Fruit fly (Drosophila melanogaster) whole organism, embryonic: ENCODE data around the gene CG11723.

Experiments
- Atf3 ChIP-seq: fragments of 200-800 bp; sonication (Bioruptor generic); optimal IDR thresholded peaks from 3 replicates; lab custom pipeline; 2016; ENCODE audit warnings: missing biosample characterization, missing genetic modification characterization
- Atf6 ChIP-seq: fragments of 200-800 bp; sonication (Bioruptor generic); IDR thresholded peaks from 2 replicates; pipeline ENCODE4 v1.3.6; 2022; ENCODE audit warnings: missing biosample characterization, missing genetic modification characterization
- B-H1 ChIP-seq: fragments of 200-800 bp; sonication (Bioruptor generic); IDR thresholded peaks from 3 replicates; pipeline ENCODE4 v1.3.6; 2022; ENCODE audit warnings: missing biosample characterization, missing genetic modification characterization
- Bdp1 ChIP-seq: fragments of 200-800 bp; sonication (Bioruptor generic); optimal IDR thresholded peaks from 3 replicates; lab custom pipeline; 2016; ENCODE audit warnings: missing biosample characterization, missing genetic modification characterization
- Bteb2 ChIP-seq: fragments of 200-800 bp; sonication (Bioruptor generic); optimal IDR thresholded peaks from 2 replicates; lab custom pipeline; 2016; ENCODE audit warnings: missing biosample characterization, missing genetic modification characterization
- CG11398 ChIP-seq: fragments of 200-800 bp; sonication (Bioruptor generic); optimal IDR thresholded peaks from 2 replicates; lab custom pipeline; 2016; ENCODE audit warnings: missing biosample characterization, missing genetic modification characterization
- CG11560 ChIP-seq: fragments of 200-800 bp; sonication (Bioruptor generic); IDR thresholded peaks from 3 replicates; pipeline ENCODE4 v1.3.6; 2022; ENCODE audit warnings: missing biosample characterization, missing genetic modification characterization
- CG11695 ChIP-seq: fragments of 200-800 bp; sonication (Bioruptor generic); IDR thresholded peaks from 3 replicates; pipeline ENCODE4 v1.3.6; 2022; ENCODE audit warnings: missing biosample characterization, missing genetic modification characterization
- CG12155 ChIP-seq: fragments of 200-800 bp; sonication (Bioruptor generic); optimal IDR thresholded peaks from 3 replicates; lab custom pipeline; 2016; ENCODE audit warnings: missing biosample characterization, missing genetic modification characterization
- CG13123 ChIP-seq: fragments of 200-800 bp; sonication (Bioruptor generic); optimal IDR thresholded peaks from 2 replicates; lab custom pipeline; 2016; ENCODE audit warnings: missing biosample characterization, missing genetic modification characterization
- CG14014 ChIP-seq: fragments of 200-800 bp; sonication (Bioruptor generic); IDR thresholded peaks from 2 replicates; pipeline ENCODE4 v1.3.6; 2022; ENCODE audit warnings: missing biosample characterization, missing genetic modification characterization
- CG31388 ChIP-seq: fragments of 200-800 bp; sonication (Bioruptor generic); optimal IDR thresholded peaks from 2 replicates; lab custom pipeline; 2016; ENCODE audit warnings: missing biosample characterization, missing genetic modification characterization
- CG3847 ChIP-seq: fragments of 200-800 bp; sonication (Bioruptor generic); IDR thresholded peaks from 2 replicates; pipeline ENCODE4 v1.3.6; 2022; ENCODE audit warnings: missing biosample characterization, missing genetic modification characterization
- CG4730 ChIP-seq: fragments of 200-800 bp; sonication (Bioruptor generic); IDR thresholded peaks from 2 replicates; pipeline ENCODE4 v1.3.6; 2022; ENCODE audit warnings: missing biosample characterization, missing genetic modification characterization
- CG6854 ChIP-seq: fragments of 200-800 bp; sonication (Bioruptor generic); optimal IDR thresholded peaks from 3 replicates; lab custom pipeline; 2017; ENCODE audit warnings: missing biosample characterization, mild to moderate bottlenecking, missing genetic modification characterization
- CG7271 ChIP-seq: fragments of 200-800 bp; sonication (Bioruptor generic); optimal IDR thresholded peaks from 2 replicates; lab custom pipeline; 2018; ENCODE audit warnings: missing biosample characterization, mild to moderate bottlenecking, missing genetic modification characterization, moderate library complexity
- CG9609 ChIP-seq: fragments of 200-800 bp; sonication (Bioruptor generic); optimal IDR thresholded peaks from 3 replicates; lab custom pipeline; 2016; ENCODE audit warnings: missing biosample characterization, missing genetic modification characterization
- Dbx ChIP-seq: fragments of 200-800 bp; sonication (Bioruptor generic); IDR thresholded peaks from 3 replicates; pipeline ENCODE4 v1.3.6; 2022; ENCODE audit warnings: missing biosample characterization, missing genetic modification characterization
- Ets65A ChIP-seq: fragments of 200-800 bp; sonication (Bioruptor generic); peaks from one replicate; lab custom pipeline; 2016; ENCODE audit warnings: missing biosample characterization, missing genetic modification characterization
- GATAe ChIP-seq: fragments of 200-800 bp; sonication (Bioruptor generic); conservative IDR thresholded peaks from 2 replicates; pipeline ENCODE4 v1.3.6; 2022; ENCODE audit warnings: missing biosample characterization, missing genetic modification characterization
- HmgD ChIP-seq: fragments of 200-800 bp; sonication (Bioruptor generic); optimal IDR thresholded peaks from 3 replicates; lab custom pipeline; 2016; ENCODE audit warnings: missing biosample characterization, missing genetic modification characterization
- Hr51 ChIP-seq, 2 experiments: fragments of 200-800 bp; sonication (Bioruptor generic); optimal IDR thresholded peaks; 2 replicates in 1 of 2; 3 replicates in 1 of 2; lab custom pipeline; 2016 to 2018; ENCODE audit warnings: missing biosample characterization in 2 of 2, missing genetic modification characterization in 2 of 2, mild to moderate bottlenecking in 1 of 2, moderate library complexity in 1 of 2
- Hr78 ChIP-seq, 2 experiments: fragments of 200-800 bp in 1 of 2; fragments of >200 bp in 1 of 2; sonication (Bioruptor generic) in 1 of 2; optimal IDR thresholded peaks; 2 replicates each; lab custom pipeline; 2017 to 2019; ENCODE audit warnings: missing biosample characterization in 2 of 2, missing genetic modification characterization in 2 of 2, mild to moderate bottlenecking in 1 of 2, moderate library complexity in 1 of 2
- MBD-R2 ChIP-seq: fragments of 200-800 bp; sonication (Bioruptor generic); IDR thresholded peaks from 2 replicates; pipeline ENCODE4 v1.3.6; 2022; ENCODE audit warnings: missing biosample characterization, missing genetic modification characterization
- Nf-YA ChIP-seq: fragments of 200-800 bp; sonication (Bioruptor generic); IDR thresholded peaks from 2 replicates; pipeline ENCODE4 v1.3.6; 2022; ENCODE audit warnings: missing biosample characterization, missing genetic modification characterization
- Oaz ChIP-seq: fragments of 200-800 bp; sonication (Bioruptor generic); IDR thresholded peaks from 2 replicates; pipeline ENCODE4 v1.3.6; 2022; ENCODE audit warnings: missing biosample characterization, missing genetic modification characterization
- Poxn ChIP-seq: fragments of 200-800 bp; sonication (Bioruptor generic); IDR thresholded peaks from 2 replicates; pipeline ENCODE4 v1.3.6; 2022; ENCODE audit warnings: missing biosample characterization, missing genetic modification characterization
- Spps ChIP-seq: fragments of 200-800 bp; sonication (Bioruptor generic); optimal IDR thresholded peaks from 2 replicates; lab custom pipeline; 2018; ENCODE audit warnings: missing biosample characterization, mild to moderate bottlenecking, missing genetic modification characterization
- Tbp ChIP-seq: fragments of >200 bp; optimal IDR thresholded peaks from 2 replicates; lab custom pipeline; 2018; ENCODE audit warnings: missing biosample characterization, missing genetic modification characterization
- YL-1 ChIP-seq: fragments of 200-800 bp; sonication (Bioruptor generic); optimal IDR thresholded peaks from 3 replicates; lab custom pipeline; 2017; ENCODE audit warnings: missing biosample characterization, mild to moderate bottlenecking, missing genetic modification characterization
- amos ChIP-seq: fragments of 200-800 bp; sonication (Bioruptor generic); IDR thresholded peaks from 2 replicates; pipeline ENCODE4 v1.3.6; 2022; ENCODE audit warnings: missing biosample characterization, missing genetic modification characterization; ENCODE audit not compliant: partially characterized antibody
- aop ChIP-seq: fragments of 200-800 bp; sonication (Bioruptor generic); IDR thresholded peaks from 2 replicates; pipeline ENCODE4 v1.3.6; 2022; ENCODE audit warnings: missing biosample characterization, missing genetic modification characterization
- ase ChIP-seq: fragments of 200-800 bp; sonication (Bioruptor generic); IDR thresholded peaks from 3 replicates; pipeline ENCODE4 v1.3.6; 2022; ENCODE audit warnings: missing biosample characterization, missing genetic modification characterization
- bigmax ChIP-seq: fragments of 200-800 bp; sonication (Bioruptor generic); optimal IDR thresholded peaks from 2 replicates; lab custom pipeline; 2018; ENCODE audit warnings: missing biosample characterization, mild to moderate bottlenecking, missing genetic modification characterization
- chif ChIP-seq, 2 experiments: fragments of 200-800 bp; sonication (Bioruptor generic); optimal IDR thresholded peaks; 3 replicates each; lab custom pipeline; 2016; ENCODE audit warnings: missing biosample characterization in 2 of 2, missing genetic modification characterization in 2 of 2
- croc ChIP-seq: fragments of 200-800 bp; sonication (Bioruptor generic); conservative IDR thresholded peaks from 3 replicates; pipeline ENCODE4 v1.3.6; 2022; ENCODE audit warnings: missing biosample characterization, missing genetic modification characterization
- da ChIP-seq: fragments of 200-800 bp; sonication (Bioruptor generic); optimal IDR thresholded peaks from 2 replicates; lab custom pipeline; 2016; ENCODE audit warnings: missing biosample characterization, missing genetic modification characterization
- disco-r ChIP-seq: fragments of 200-800 bp; sonication (Bioruptor generic); optimal IDR thresholded peaks from 2 replicates; lab custom pipeline; 2016; ENCODE audit warnings: missing biosample characterization, missing genetic modification characterization
- ftz-f1 ChIP-seq: fragments of 200-800 bp; sonication (Bioruptor generic); optimal IDR thresholded peaks from 2 replicates; lab custom pipeline; 2016; ENCODE audit warnings: missing biosample characterization, missing genetic modification characterization
- jing ChIP-seq: fragments of 200-800 bp; sonication (Bioruptor generic); optimal IDR thresholded peaks from 2 replicates; lab custom pipeline; 2018; ENCODE audit warnings: missing biosample characterization, mild to moderate bottlenecking, missing genetic modification characterization
- kah ChIP-seq: fragments of 200-800 bp; sonication (Bioruptor generic); optimal IDR thresholded peaks from 2 replicates; lab custom pipeline; 2018; ENCODE audit warnings: missing biosample characterization, mild to moderate bottlenecking, missing genetic modification characterization
- kni ChIP-seq: fragments of 200-800 bp; sonication (Bioruptor generic); optimal IDR thresholded peaks from 3 replicates; lab custom pipeline; 2017; ENCODE audit warnings: mild to moderate bottlenecking, missing biosample characterization, missing genetic modification reagents, missing genetic modification characterization
- luna ChIP-seq: fragments of 200-800 bp; sonication (Bioruptor generic); optimal IDR thresholded peaks from 2 replicates; lab custom pipeline; 2016; ENCODE audit warnings: missing biosample characterization, missing genetic modification characterization
- mld ChIP-seq: fragments of 200-800 bp; sonication (Bioruptor generic); IDR thresholded peaks from 3 replicates; pipeline ENCODE4 v1.3.6; 2022; ENCODE audit warnings: missing biosample characterization, missing genetic modification characterization; ENCODE audit not compliant: partially characterized antibody
- pnt ChIP-seq: fragments of 200-800 bp; sonication (Bioruptor generic); optimal IDR thresholded peaks from 3 replicates; lab custom pipeline; 2016; ENCODE audit warnings: missing biosample characterization, missing genetic modification characterization
- pum ChIP-seq: fragments of 200-800 bp; sonication (Bioruptor generic); optimal IDR thresholded peaks from 2 replicates; lab custom pipeline; 2016; ENCODE audit warnings: missing biosample characterization, missing genetic modification characterization
- sima ChIP-seq: fragments of 200-800 bp; sonication (Bioruptor generic); optimal IDR thresholded peaks from 2 replicates; lab custom pipeline; 2016; ENCODE audit warnings: missing biosample characterization, missing genetic modification characterization
- slou ChIP-seq: fragments of 200-800 bp; sonication (Bioruptor generic); optimal IDR thresholded peaks from 3 replicates; lab custom pipeline; 2016; ENCODE audit warnings: missing biosample characterization, missing genetic modification characterization
- tin ChIP-seq: fragments of 200-800 bp; sonication (Bioruptor generic); optimal IDR thresholded peaks from 3 replicates; lab custom pipeline; 2016; ENCODE audit warnings: missing biosample characterization, missing genetic modification characterization
- tio ChIP-seq: fragments of 200-800 bp; sonication (Bioruptor generic); optimal IDR thresholded peaks from 2 replicates; lab custom pipeline; 2017; ENCODE audit warnings: missing biosample characterization, missing genetic modification characterization, inconsistent platforms
- tll ChIP-seq, 2 experiments: fragments of 200-800 bp in 1 of 2; fragments of >200 bp in 1 of 2; sonication (Bioruptor generic) in 1 of 2; optimal IDR thresholded peaks; 2 replicates each; lab custom pipeline; 2017 to 2019; ENCODE audit warnings: missing biosample characterization in 2 of 2, missing genetic modification characterization in 2 of 2, mild to moderate bottlenecking in 1 of 2, moderate library complexity in 1 of 2
- wor ChIP-seq: fragments of 200-800 bp; sonication (Bioruptor generic); IDR thresholded peaks from 2 replicates; pipeline ENCODE4 v1.3.6; 2022; ENCODE audit warnings: missing biosample characterization, missing genetic modification characterization

CG11723 gene

dm6 chr2L:2189100-2189499, 42.0 kb upstream of the CG11723 start (continued):
- TF ChIP-seq CG6854 (no peak), CG7271 (tag; lab: Kevin White, UChicago) (no peak), croc (GFP tag; lab: Robert Waterston, UW) (peak; percentile 72), pnt (peak; percentile 66), pum (GFP tag; lab: Kevin White, UChicago) (peak; percentile 58), tio (GFP tag; lab: Kevin White, UChicago) (no peak), GATAe (no peak), Atf6 (GFP tag; lab: Robert Waterston, UW) (no peak), CG31388 (GFP tag; lab: Kevin White, UChicago) (no peak), tin (peak; percentile 84), Hr78 (GFP tag; optimal IDR thresholded peaks at IDR 0.05; lab: Kevin White, UChicago) (peak in 1 of 2 experiments; percentile 15), Bdp1 (peak; percentile 49), jing (GFP tag; lab: Kevin White, UChicago) (peak; percentile 40), amos (0 out of 2 replicates have a peak, but pooled peaks have one; percentile 9), bigmax (no peak), YL-1 (GFP tag; lab: Kevin White, UChicago) (no peak), CG11695 (GFP tag; lab: Robert Waterston, UW) (0 out of 3 replicates have a peak, but pooled peaks have one; percentile 45), Nf-YA (0 out of 2 replicates have a peak, but pooled peaks have one; percentile 58), aop (peak; percentile 53; the same call in 1 of the 2 replicates), CG13123 (peak; percentile 35), CG4730 (GFP tag; lab: Robert Waterston, UW) (0 out of 2 replicates have a peak, but pooled peaks have one; percentile 21), Poxn (GFP tag; lab: Robert Waterston, UW) (no peak), MBD-R2 (GFP tag; lab: Robert Waterston, UW) (no peak), HmgD (GFP tag; lab: Kevin White, UChicago) (no peak), chif (GFP tag; optimal IDR thresholded peaks at IDR 0.05; lab: Kevin White, UChicago) (peak; percentile 50 to 89), wor (GFP tag; lab: Robert Waterston, UW) (no peak), CG3847 (GFP tag; lab: Robert Waterston, UW) (0 out of 2 replicates have a peak, but pooled peaks have one; percentile 23), kah (GFP tag; lab: Kevin White, UChicago) (peak; percentile 32), CG11398 (GFP tag; lab: Kevin White, UChicago) (peak; percentile 47), Ets65A (peak; percentile 93), Dbx (GFP tag; lab: Robert Waterston, UW) (no peak), ftz-f1 (GFP tag; lab: Kevin White, UChicago) (no peak), B-H1 (GFP tag; lab: Robert Waterston, UW) (peak; percentile 35; the same call in 1 of the 3 replicates), CG12155 (peak; percentile 18), CG9609 (GFP tag; lab: Kevin White, UChicago) (peak; percentile 66), ase (0 out of 3 replicates have a peak, but pooled peaks have one; percentile 25), CG11560 (tag; lab: Robert Waterston, UW) (no peak), tll (GFP tag; optimal IDR thresholded peaks at IDR 0.05; lab: Kevin White, UChicago) (no peak), Oaz (GFP tag; lab: Robert Waterston, UW) (no peak), luna (GFP tag; lab: Kevin White, UChicago) (no peak), kni (peak; percentile 68), Tbp (GFP tag; lab: Kevin White, UChicago) (no peak), disco-r (GFP tag; lab: Kevin White, UChicago) (no peak), Atf3 (GFP tag; lab: Kevin White, UChicago) (peak; percentile 60), Hr51 (GFP tag; optimal IDR thresholded peaks at IDR 0.05; lab: Kevin White, UChicago) (peak in 1 of 2 experiments; percentile 27), CG14014 (GFP tag; lab: Robert Waterston, UW) (no peak), Bteb2 (GFP tag; lab: Kevin White, UChicago) (no peak), da (GFP tag; lab: Kevin White, UChicago) (no peak), slou (GFP tag; lab: Kevin White, UChicago) (no peak), sima (GFP tag; lab: Kevin White, UChicago) (no peak), Spps (tag; lab: Kevin White, UChicago) (peak; percentile 89), mld (GFP tag; lab: Robert Waterston, UW) (no peak)
